Worm (Caenorhabditis elegans): Measurements from ENCODE around the gene F59B2.12.

ce11 chrIII:8974835-8975234 lies 42.6 kb upstream of the F59B2.12 start:
- TF ChIP-seq T22C8.4 (GFP tag; IDR thresholded peaks at IDR 0.05) (no peak), cog-1 (tag; optimal IDR thresholded peaks at IDR 0.05) (no peak), tab-1 (GFP tag; IDR thresholded peaks at IDR 0.05) (no peak), flt-1 (GFP tag; IDR thresholded peaks at IDR 0.05) (no peak), ztf-29 (GFP tag; IDR thresholded peaks at IDR 0.05) (no peak), klf-2 (GFP tag; conservative IDR thresholded peaks at IDR 0.05) (no peak), med-1 (GFP tag; optimal IDR thresholded peaks at IDR 0.05; ENCODE audit: insufficient read depth) (no peak)

Data from whole organism, midembryonic.